Fruit fly (Drosophila melanogaster) Kc167 (cell line): Measurements from ENCODE around the gene Pfdn2.

ENCODE experiments used
- Myc ChIP-seq: fragments of >200 bp; optimal IDR thresholded peaks from 2 replicates; lab custom pipeline; 2017; ENCODE audit warnings: missing external identifiers
- Sin3A ChIP-seq: fragments of >200 bp; optimal IDR thresholded peaks from 2 replicates; lab custom pipeline; 2018; ENCODE audit warnings: missing external identifiers
- h ChIP-seq: fragments of >200 bp; optimal IDR thresholded peaks from 3 replicates; lab custom pipeline; 2018; ENCODE audit warnings: missing external identifiers
- psq ChIP-seq: fragments of >200 bp; optimal IDR thresholded peaks from 2 replicates; lab custom pipeline; 2017; ENCODE audit warnings: missing external identifiers
- ttk ChIP-seq: sonication (Bioruptor generic); optimal IDR thresholded peaks from 2 replicates; lab custom pipeline; 2017; ENCODE audit warnings: missing external identifiers

- TF ChIP-seq ttk = no peak
- TF ChIP-seq psq = no peak
- TF ChIP-seq Sin3A (lab: Kevin White, UChicago) = no peak
- no peak for TF ChIP-seq Myc
- TF ChIP-seq h (lab: Kevin White, UChicago) = no peak
These were observed 29.6 kb upstream of the Pfdn2 start, which contains the start of gene CG32071 for dm6 chr3L:11103773-11104172.
